Worm (Caenorhabditis elegans): Measurements from ENCODE around the gene F35F11.2.

DNA sequence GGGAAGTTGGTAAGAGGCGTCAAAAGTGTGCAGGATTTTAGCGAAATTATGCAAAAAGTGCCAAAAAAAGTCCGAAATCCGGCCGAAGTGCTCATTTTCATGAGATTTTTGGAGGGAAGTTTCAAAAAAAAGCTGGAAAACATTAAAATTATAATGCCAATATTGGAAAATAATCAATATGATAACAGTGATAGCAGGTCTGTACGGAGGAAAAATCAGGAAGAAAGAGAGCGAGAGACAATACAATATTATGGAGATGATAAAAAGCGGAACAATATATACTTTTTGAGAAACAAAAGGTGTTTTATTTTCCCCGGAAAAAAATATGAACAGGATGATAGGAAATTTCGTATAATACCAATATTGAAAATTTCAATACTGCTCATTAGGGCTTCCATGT lies 13.3 kb downstream of the F35F11.2 start:
- TF ChIP-seq nhr-11 (tag; optimal IDR thresholded peaks at IDR 0.05) (no peak), K09A11.1 (tag; optimal IDR thresholded peaks at IDR 0.05; ENCODE audit: insufficient read depth) (no peak), hlh-8 (tag; optimal IDR thresholded peaks at IDR 0.05) (no peak), ama-1 (optimal IDR thresholded peaks at IDR 0.05) (no peak), madf-2 (tag; optimal IDR thresholded peaks at IDR 0.05) (no peak)

Measured in whole organism, late embryonic.